Fruit fly (Drosophila melanogaster): ENCODE results near the gene wat.
A peak's percentile ranks its signal among the peaks of the same experiment; 100 is the strongest.

The wat gene

dm6 chr3R:29039704-29040430 lies 19.7 kb upstream of the wat start (continued):
- no peak for TF ChIP-seq CG6791 (GFP tag; IDR thresholded peaks at IDR 0.05; ENCODE audit: partially characterized antibody)
- no peak for TF ChIP-seq CG31365 (tag; optimal IDR thresholded peaks at IDR 0.05)
- no peak for TF ChIP-seq CG4424 (GFP tag; optimal IDR thresholded peaks at IDR 0.05)
- 0 out of 2 replicates have a peak, but pooled peaks have one; percentile 26 for TF ChIP-seq CG42726 (GFP tag; IDR thresholded peaks at IDR 0.05; ENCODE audit: partially characterized antibody)
- TF ChIP-seq CG6689 (GFP tag; IDR thresholded peaks at IDR 0.05): 0 out of 2 replicates have a peak, but pooled peaks have one; percentile 10
- no peak for TF ChIP-seq pita (GFP tag; optimal IDR thresholded peaks at IDR 0.05)
- TF ChIP-seq Ravus (GFP tag; IDR thresholded peaks at IDR 0.05): no peak
- no peak for TF ChIP-seq toy (GFP tag; IDR thresholded peaks at IDR 0.05)
- no peak for TF ChIP-seq fd3F (GFP tag; optimal IDR thresholded peaks at IDR 0.05)
- peak; percentile 19 for TF ChIP-seq CG17829 (tag; optimal IDR thresholded peaks at IDR 0.05)
- peak; percentile 62 for TF ChIP-seq ERR (GFP tag; optimal IDR thresholded peaks at IDR 0.05)
- TF ChIP-seq ase (GFP tag; IDR thresholded peaks at IDR 0.05): no peak
- no peak for TF ChIP-seq CG4360 (GFP tag; IDR thresholded peaks at IDR 0.05)
- TF ChIP-seq Gug (GFP tag; IDR thresholded peaks at IDR 0.05): no peak
- TF ChIP-seq Awh (GFP tag; IDR thresholded peaks at IDR 0.05): no peak
- TF ChIP-seq CG3065 (GFP tag; optimal IDR thresholded peaks at IDR 0.05): no peak
- TF ChIP-seq al (GFP tag; IDR thresholded peaks at IDR 0.05): peak; percentile 27; the same call in 1 of the 2 replicates
- no peak for TF ChIP-seq ac (GFP tag; optimal IDR thresholded peaks at IDR 0.05)
- TF ChIP-seq CG11247 (GFP tag; IDR thresholded peaks at IDR 0.05): no peak
- no peak for TF ChIP-seq CG6683 (GFP tag; optimal IDR thresholded peaks at IDR 0.05)
- no peak for TF ChIP-seq CG13894 (tag; optimal IDR thresholded peaks at IDR 0.05)
- no peak for TF ChIP-seq Abd-B (GFP tag; optimal IDR thresholded peaks at IDR 0.05)
- no peak for TF ChIP-seq klu (GFP tag; IDR thresholded peaks at IDR 0.05)
- no peak for TF ChIP-seq HLHmδ (GFP tag; optimal IDR thresholded peaks at IDR 0.05)
- TF ChIP-seq mirr (GFP tag; optimal IDR thresholded peaks at IDR 0.05): no peak
- TF ChIP-seq Nf-YA (GFP tag; IDR thresholded peaks at IDR 0.05): no peak
- peak; percentile 78 for TF ChIP-seq ewg (GFP tag; optimal IDR thresholded peaks at IDR 0.05)
- TF ChIP-seq Blimp-1 (GFP tag; optimal IDR thresholded peaks at IDR 0.05): no peak
- TF ChIP-seq Deaf1 (tag; optimal IDR thresholded peaks at IDR 0.05): no peak
- TF ChIP-seq dpn (GFP tag; optimal IDR thresholded peaks at IDR 0.05): peak; percentile 2 to 56
- 0 out of 3 replicates have a peak, but pooled peaks have one; percentile 31 for TF ChIP-seq Opbp (GFP tag; IDR thresholded peaks at IDR 0.05; ENCODE audit: partially characterized antibody)
- no peak for TF ChIP-seq luna (GFP tag; optimal IDR thresholded peaks at IDR 0.05)
- no peak for TF ChIP-seq CG1024 (GFP tag; IDR thresholded peaks at IDR 0.05)
- peak; percentile 49 for TF ChIP-seq CG9932 (GFP tag; IDR thresholded peaks at IDR 0.05)
- TF ChIP-seq CG11085 (GFP tag; IDR thresholded peaks at IDR 0.05): no peak
- TF ChIP-seq BEAF-32 (GFP tag; optimal IDR thresholded peaks at IDR 0.05): no peak
- TF ChIP-seq unpg (GFP tag; optimal IDR thresholded peaks at IDR 0.05): no peak
- peak; percentile 49 for TF ChIP-seq tio (GFP tag; optimal IDR thresholded peaks at IDR 0.05)
- TF ChIP-seq zfh1 (GFP tag; IDR thresholded peaks at IDR 0.05): 0 out of 3 replicates have a peak, but pooled peaks have one; percentile 50
- TF ChIP-seq fd102C (GFP tag; optimal IDR thresholded peaks at IDR 0.05): no peak
- no peak for TF ChIP-seq Fer2 (tag; optimal IDR thresholded peaks at IDR 0.05)
- peak; percentile 15 for TF ChIP-seq Ets65A (GFP tag)
- 0 out of 2 replicates have a peak, but pooled peaks have one; percentile 25 for TF ChIP-seq E2f1 (GFP tag; IDR thresholded peaks at IDR 0.05)
- no peak for TF ChIP-seq CG15601 (tag; optimal IDR thresholded peaks at IDR 0.05)
- TF ChIP-seq org-1 (GFP tag; optimal IDR thresholded peaks at IDR 0.05): no peak
- TF ChIP-seq B-H2 (GFP tag; optimal IDR thresholded peaks at IDR 0.05): peak; percentile 65
- no peak for TF ChIP-seq CG6175 (GFP tag; IDR thresholded peaks at IDR 0.05)
- peak; percentile 26; the same call in 1 of the 2 replicates for TF ChIP-seq CG9215 (GFP tag; IDR thresholded peaks at IDR 0.05)
- TF ChIP-seq sd (tag; optimal IDR thresholded peaks at IDR 0.05): peak; percentile 29

Data from whole organism, embryonic.